Worm (Caenorhabditis elegans) whole organism, L4 larva: ENCODE data around the gene srh-102.
A peak's percentile ranks its signal among the peaks of the same experiment; 100 is the strongest.

Source experiments
- ZK546.5 ChIP-seq, 2 experiments: sonication (generic microtip); optimal IDR thresholded peaks; 2 replicates each; lab custom pipeline; 2017; ENCODE audit warnings: missing biosample characterization in 2 of 2, missing genetic modification characterization in 2 of 2
- aha-1 ChIP-seq: fragments of 150-350 bp; peaks from one replicate; lab custom pipeline; 2014; ENCODE audit warnings: missing biosample characterization, missing genetic modification characterization
- ceh-28 ChIP-seq: fragments of 150-350 bp; optimal IDR thresholded peaks from 2 replicates; lab custom pipeline; 2014; ENCODE audit warnings: missing biosample characterization, missing genetic modification reagents, missing genetic modification characterization
- cey-2 ChIP-seq: sonication (generic microtip); optimal IDR thresholded peaks from 3 replicates; lab custom pipeline; 2017; ENCODE audit warnings: missing genetic modification characterization, mild to moderate bottlenecking, missing compliant biosample characterization, antibody characterized with exemption, borderline replicate concordance; ENCODE audit not compliant: insufficient read depth
- egl-27 ChIP-seq: sonication (generic microtip); optimal IDR thresholded peaks from 3 replicates; lab custom pipeline; 2017; ENCODE audit warnings: missing biosample characterization, missing genetic modification reagents, missing genetic modification characterization
- lsy-2 ChIP-seq, 2 experiments: fragments of 150-350 bp in 1 of 2; sonication (generic microtip) in 1 of 2; optimal IDR thresholded peaks; 2 replicates each; lab custom pipeline; 2014 to 2017; ENCODE audit warnings: missing biosample characterization in 2 of 2, missing genetic modification characterization in 2 of 2
- nhr-6 ChIP-seq: fragments of 150-350 bp; optimal IDR thresholded peaks from 2 replicates; lab custom pipeline; 2014; ENCODE audit warnings: missing biosample characterization, missing genetic modification characterization
- set-16 ChIP-seq: fragments of 200-800 bp; sonication (Bioruptor generic); IDR thresholded peaks from 2 replicates; pipeline ENCODE4 v1.3.6; 2022; ENCODE audit warnings: missing genetic modification reagents, missing genetic modification characterization, missing compliant biosample characterization

srh-102 gene

DNA sequence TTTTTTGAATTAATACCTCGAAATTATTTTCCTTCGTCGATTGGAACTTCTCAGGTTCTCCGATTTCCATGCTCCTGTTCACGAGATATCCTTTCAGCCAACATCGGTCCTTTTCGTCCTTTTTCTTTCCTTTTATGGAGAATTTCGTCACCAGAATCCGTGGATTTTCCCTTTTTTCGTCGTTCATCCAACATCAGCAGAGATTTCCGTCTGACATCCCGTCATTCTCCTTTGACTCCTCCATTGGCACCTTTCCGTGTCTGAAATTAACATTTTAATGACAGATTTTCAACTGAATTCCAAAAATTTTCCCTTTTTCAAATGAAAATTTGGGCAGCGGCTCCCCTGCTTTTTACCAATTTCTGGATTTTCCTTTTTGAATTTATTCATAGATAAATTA, 10.4 kb downstream of the srh-102 start:
- TF ChIP-seq ceh-28 (tag; lab: Kevin White, UChicago) = no peak
- no peak for TF ChIP-seq lsy-2 (tag; optimal IDR thresholded peaks at IDR 0.05; lab: Kevin White, UChicago)
- no peak for TF ChIP-seq nhr-6
- peak; percentile 91 for TF ChIP-seq aha-1 (tag; lab: Kevin White, UChicago)
- TF ChIP-seq, all 104 proteins: peak for 1

DNA sequence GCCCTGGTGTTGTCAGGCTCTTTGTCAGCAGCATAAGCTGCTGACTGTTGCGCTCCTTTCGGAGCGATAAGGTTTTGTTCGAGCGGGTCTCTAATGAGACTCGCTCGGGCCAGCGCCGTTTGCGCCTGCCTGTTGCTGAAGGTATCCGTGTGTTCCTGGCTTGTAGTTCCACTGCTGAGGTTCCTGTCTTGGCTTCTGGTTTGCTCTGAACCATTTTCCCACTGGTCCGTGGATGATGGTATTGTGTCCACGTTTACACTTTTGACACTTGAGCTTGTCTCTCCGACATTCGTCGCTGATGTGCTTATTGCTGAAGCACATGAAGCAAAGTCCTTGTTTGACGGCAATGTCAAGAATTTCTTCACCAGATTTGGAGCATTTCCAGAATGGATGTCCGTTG, 14.0 kb downstream of the srh-102 start:
- TF ChIP-seq ZK546.5 (tag; optimal IDR thresholded peaks at IDR 0.05; lab: Kevin White, UChicago) (no peak), set-16 (peak; percentile 47; the same call in 1 of the 2 replicates), aha-1 (tag; lab: Kevin White, UChicago) (peak; percentile 95), egl-27 (no peak), cey-2 (tag; lab: Kevin White, UChicago) (no peak)
